Fruit fly (Drosophila melanogaster) whole organism, embryonic: ENCODE data around the gene CG34436.

Experiments
- Abd-B ChIP-seq: fragments of 200-800 bp; sonication (Bioruptor generic); optimal IDR thresholded peaks from 2 replicates; lab custom pipeline; 2018; ENCODE audit warnings: missing biosample characterization, mild to moderate bottlenecking, missing genetic modification characterization, moderate library complexity
- Blimp-1 ChIP-seq: fragments of 200-800 bp; sonication (Bioruptor generic); optimal IDR thresholded peaks from 3 replicates; lab custom pipeline; 2018; ENCODE audit warnings: missing biosample characterization, missing genetic modification characterization, mild to moderate bottlenecking, moderate library complexity, missing genetic modification reagents
- CG1024 ChIP-seq: fragments of 200-800 bp; sonication (Bioruptor generic); IDR thresholded peaks from 2 replicates; pipeline ENCODE4 v1.3.6; 2022; ENCODE audit warnings: missing biosample characterization, missing genetic modification characterization
- CG10274 ChIP-seq: fragments of 200-800 bp; sonication (Bioruptor generic); optimal IDR thresholded peaks from 3 replicates; lab custom pipeline; 2017; ENCODE audit warnings: missing biosample characterization, mild to moderate bottlenecking, missing genetic modification characterization
- CG11504 ChIP-seq: fragments of 200-800 bp; sonication (Bioruptor generic); optimal IDR thresholded peaks from 3 replicates; lab custom pipeline; 2019; ENCODE audit warnings: missing biosample characterization, mild to moderate bottlenecking, missing genetic modification characterization, moderate library complexity
- CG11723 ChIP-seq: fragments of 200-800 bp; sonication (Bioruptor generic); optimal IDR thresholded peaks from 2 replicates; lab custom pipeline; 2017; ENCODE audit warnings: missing biosample characterization, mild to moderate bottlenecking, missing genetic modification characterization
- CG13424 ChIP-seq: fragments of 200-800 bp; sonication (Bioruptor generic); optimal IDR thresholded peaks from 2 replicates; lab custom pipeline; 2019; ENCODE audit warnings: missing biosample characterization, mild to moderate bottlenecking, missing genetic modification characterization, moderate library complexity
- CG1647 ChIP-seq: fragments of 200-800 bp; sonication (Bioruptor generic); optimal IDR thresholded peaks from 3 replicates; lab custom pipeline; 2016; ENCODE audit warnings: missing biosample characterization, missing genetic modification characterization
- CG17359 ChIP-seq: fragments of 200-800 bp; sonication (Bioruptor generic); optimal IDR thresholded peaks from 3 replicates; lab custom pipeline; 2018; ENCODE audit warnings: missing biosample characterization, mild to moderate bottlenecking, missing genetic modification characterization, moderate library complexity
- CG17385 ChIP-seq: fragments of 200-800 bp; sonication (Bioruptor generic); optimal IDR thresholded peaks from 3 replicates; lab custom pipeline; 2018; ENCODE audit warnings: missing biosample characterization, mild to moderate bottlenecking, missing genetic modification characterization
- CG2116 ChIP-seq: fragments of 200-800 bp; sonication (Bioruptor generic); optimal IDR thresholded peaks from 3 replicates; lab custom pipeline; 2018; ENCODE audit warnings: missing biosample characterization, mild to moderate bottlenecking, missing genetic modification characterization
- CG2678 ChIP-seq: fragments of 200-800 bp; sonication (Bioruptor generic); optimal IDR thresholded peaks from 3 replicates; lab custom pipeline; 2019; ENCODE audit warnings: missing biosample characterization, mild to moderate bottlenecking, missing genetic modification characterization, moderate library complexity
- CG30431 ChIP-seq: fragments of 200-800 bp; sonication (Bioruptor generic); optimal IDR thresholded peaks from 2 replicates; lab custom pipeline; 2017; ENCODE audit warnings: missing biosample characterization, missing genetic modification characterization
- CG31365 ChIP-seq: fragments of 200-800 bp; sonication (Bioruptor generic); optimal IDR thresholded peaks from 2 replicates; lab custom pipeline; 2018; ENCODE audit warnings: missing biosample characterization, mild to moderate bottlenecking, missing genetic modification characterization
- CG3407 ChIP-seq: fragments of 200-800 bp; sonication (Bioruptor generic); optimal IDR thresholded peaks from 2 replicates; lab custom pipeline; 2018; ENCODE audit warnings: missing biosample characterization, mild to moderate bottlenecking, missing genetic modification characterization
- CG5245 ChIP-seq: fragments of 200-800 bp; sonication (Bioruptor generic); optimal IDR thresholded peaks from 3 replicates; lab custom pipeline; 2016; ENCODE audit warnings: missing biosample characterization, missing genetic modification characterization
- CG6654 ChIP-seq: fragments of 200-800 bp; sonication (Bioruptor generic); optimal IDR thresholded peaks from 2 replicates; lab custom pipeline; 2017; ENCODE audit warnings: missing biosample characterization, mild to moderate bottlenecking, missing genetic modification characterization
- CG6765 ChIP-seq: fragments of 200-800 bp; sonication (Bioruptor generic); optimal IDR thresholded peaks from 3 replicates; lab custom pipeline; 2017; ENCODE audit warnings: missing biosample characterization, mild to moderate bottlenecking, missing genetic modification characterization
- CG8089 ChIP-seq: fragments of 200-800 bp; sonication (Bioruptor generic); optimal IDR thresholded peaks from 3 replicates; lab custom pipeline; 2016; ENCODE audit warnings: missing biosample characterization, missing genetic modification characterization
- CG8281 ChIP-seq: fragments of 200-800 bp; sonication (Bioruptor generic); optimal IDR thresholded peaks from 2 replicates; lab custom pipeline; 2018; ENCODE audit warnings: missing biosample characterization, mild to moderate bottlenecking, missing genetic modification characterization, moderate library complexity
- E2f2 ChIP-seq: fragments of 200-800 bp; sonication (Bioruptor generic); IDR thresholded peaks from 2 replicates; pipeline ENCODE4 v1.3.6; 2022; ENCODE audit warnings: missing biosample characterization, missing genetic modification characterization
- HmgD ChIP-seq: fragments of 200-800 bp; sonication (Bioruptor generic); optimal IDR thresholded peaks from 3 replicates; lab custom pipeline; 2016; ENCODE audit warnings: missing biosample characterization, missing genetic modification characterization
- Hr51 ChIP-seq, 2 experiments: fragments of 200-800 bp; sonication (Bioruptor generic); optimal IDR thresholded peaks; 2 replicates in 1 of 2; 3 replicates in 1 of 2; lab custom pipeline; 2016 to 2018; ENCODE audit warnings: missing biosample characterization in 2 of 2, missing genetic modification characterization in 2 of 2, mild to moderate bottlenecking in 1 of 2, moderate library complexity in 1 of 2
- Hr78 ChIP-seq, 2 experiments: fragments of 200-800 bp in 1 of 2; fragments of >200 bp in 1 of 2; sonication (Bioruptor generic) in 1 of 2; optimal IDR thresholded peaks; 2 replicates each; lab custom pipeline; 2017 to 2019; ENCODE audit warnings: missing biosample characterization in 2 of 2, missing genetic modification characterization in 2 of 2, mild to moderate bottlenecking in 1 of 2, moderate library complexity in 1 of 2
- MBD-R2 ChIP-seq: fragments of 200-800 bp; sonication (Bioruptor generic); IDR thresholded peaks from 2 replicates; pipeline ENCODE4 v1.3.6; 2022; ENCODE audit warnings: missing biosample characterization, missing genetic modification characterization
- MESR4 ChIP-seq: fragments of 200-800 bp; sonication (Bioruptor generic); optimal IDR thresholded peaks from 2 replicates; lab custom pipeline; 2018; ENCODE audit warnings: missing biosample characterization, mild to moderate bottlenecking, missing genetic modification characterization, moderate library complexity
- Nf-YC ChIP-seq: fragments of 200-800 bp; optimal IDR thresholded peaks from 3 replicates; lab custom pipeline; 2019; ENCODE audit warnings: missing biosample characterization, mild to moderate bottlenecking, missing genetic modification characterization, moderate library complexity
- Spps ChIP-seq: fragments of 200-800 bp; sonication (Bioruptor generic); optimal IDR thresholded peaks from 2 replicates; lab custom pipeline; 2018; ENCODE audit warnings: missing biosample characterization, mild to moderate bottlenecking, missing genetic modification characterization
- az2 ChIP-seq: fragments of 200-800 bp; sonication (Bioruptor generic); optimal IDR thresholded peaks from 3 replicates; lab custom pipeline; 2016; ENCODE audit warnings: missing biosample characterization, missing genetic modification characterization
- ci ChIP-seq: fragments of 200-800 bp; sonication (Bioruptor generic); IDR thresholded peaks from 3 replicates; pipeline ENCODE4 v1.3.6; 2022; ENCODE audit warnings: missing biosample characterization, missing genetic modification characterization
- croc ChIP-seq: fragments of 200-800 bp; sonication (Bioruptor generic); conservative IDR thresholded peaks from 3 replicates; pipeline ENCODE4 v1.3.6; 2022; ENCODE audit warnings: missing biosample characterization, missing genetic modification characterization
- dmrt99B ChIP-seq: fragments of 200-800 bp; sonication (Bioruptor generic); optimal IDR thresholded peaks from 2 replicates; lab custom pipeline; 2018; ENCODE audit warnings: missing biosample characterization, mild to moderate bottlenecking, missing genetic modification characterization, moderate library complexity
- emc ChIP-seq: fragments of 200-800 bp; sonication (Bioruptor generic); optimal IDR thresholded peaks from 2 replicates; lab custom pipeline; 2016; ENCODE audit warnings: missing biosample characterization, missing genetic modification characterization
- esg ChIP-seq: fragments of 200-800 bp; sonication (Bioruptor generic); conservative IDR thresholded peaks from 2 replicates; pipeline ENCODE4 v1.3.6; 2022; ENCODE audit warnings: missing biosample characterization, missing genetic modification characterization
- ewg ChIP-seq: fragments of 200-800 bp; sonication (Bioruptor generic); optimal IDR thresholded peaks from 3 replicates; lab custom pipeline; 2017; ENCODE audit warnings: mild to moderate bottlenecking, missing biosample characterization, missing genetic modification reagents, missing genetic modification characterization
- gem ChIP-seq: fragments of 200-800 bp; sonication (Bioruptor generic); optimal IDR thresholded peaks from 2 replicates; lab custom pipeline; 2019; ENCODE audit warnings: missing biosample characterization, mild to moderate bottlenecking, missing genetic modification characterization, moderate library complexity
- klu ChIP-seq: fragments of 200-800 bp; sonication (Bioruptor generic); IDR thresholded peaks from 2 replicates; pipeline ENCODE4 v1.3.6; 2022; ENCODE audit warnings: missing biosample characterization, missing genetic modification characterization
- nom ChIP-seq: fragments of 200-800 bp; sonication (Bioruptor generic); optimal IDR thresholded peaks from 2 replicates; lab custom pipeline; 2017; ENCODE audit warnings: missing biosample characterization, missing genetic modification characterization, mild to moderate bottlenecking, moderate library complexity, missing genetic modification reagents
- odd ChIP-seq: fragments of 200-800 bp; sonication (Bioruptor generic); optimal IDR thresholded peaks from 2 replicates; lab custom pipeline; 2017; ENCODE audit warnings: missing biosample characterization, mild to moderate bottlenecking, missing genetic modification characterization
- pho ChIP-seq: fragments of 200-800 bp; sonication (Bioruptor generic); optimal IDR thresholded peaks from 2 replicates; lab custom pipeline; 2016; ENCODE audit warnings: missing biosample characterization, missing genetic modification characterization
- pita ChIP-seq: fragments of 200-800 bp; sonication (Bioruptor generic); optimal IDR thresholded peaks from 2 replicates; lab custom pipeline; 2017; ENCODE audit warnings: missing biosample characterization, mild to moderate bottlenecking, missing genetic modification characterization
- salm ChIP-seq: fragments of 200-800 bp; sonication (Bioruptor generic); optimal IDR thresholded peaks from 2 replicates; lab custom pipeline; 2018; ENCODE audit warnings: missing biosample characterization, mild to moderate bottlenecking, missing genetic modification characterization
- sens ChIP-seq: fragments of 200-800 bp; sonication (Bioruptor generic); peaks from one replicate; lab custom pipeline; 2016; ENCODE audit warnings: missing biosample characterization, missing genetic modification characterization
- sens-2 ChIP-seq: fragments of 200-800 bp; sonication (Bioruptor generic); IDR thresholded peaks from 2 replicates; pipeline ENCODE4 v1.3.6; 2022; ENCODE audit warnings: missing biosample characterization, missing genetic modification characterization
- tap ChIP-seq: fragments of 200-800 bp; optimal IDR thresholded peaks from 3 replicates; lab custom pipeline; 2019; ENCODE audit warnings: missing biosample characterization, mild to moderate bottlenecking, missing genetic modification characterization, moderate library complexity
- tup ChIP-seq: fragments of 200-800 bp; sonication (Bioruptor generic); optimal IDR thresholded peaks from 2 replicates; lab custom pipeline; 2016; ENCODE audit warnings: missing biosample characterization, mild to moderate bottlenecking, missing genetic modification characterization, moderate library complexity
- unpg ChIP-seq: fragments of 200-800 bp; sonication (Bioruptor generic); optimal IDR thresholded peaks from 3 replicates; lab custom pipeline; 2018; ENCODE audit warnings: missing biosample characterization, mild to moderate bottlenecking, missing genetic modification characterization, moderate library complexity
- wor ChIP-seq: fragments of 200-800 bp; sonication (Bioruptor generic); IDR thresholded peaks from 2 replicates; pipeline ENCODE4 v1.3.6; 2022; ENCODE audit warnings: missing biosample characterization, missing genetic modification characterization
- zfh2 ChIP-seq: fragments of 200-800 bp; sonication (Bioruptor generic); optimal IDR thresholded peaks from 2 replicates; lab custom pipeline; 2016; ENCODE audit warnings: missing biosample characterization, missing genetic modification characterization

CG34436 gene

dm6 chr3R:28305959-28306358 is 23.6 kb downstream of the CG34436 start (continued):
- TF ChIP-seq CG8089 (no peak), CG1024 (GFP tag; lab: Robert Waterston, UW) (no peak), wor (GFP tag; lab: Robert Waterston, UW) (no peak), Nf-YC (tag; lab: Kevin White, UChicago) (no peak), pita (GFP tag; lab: Kevin White, UChicago) (no peak), Spps (tag; lab: Kevin White, UChicago) (no peak), Blimp-1 (peak; percentile 35), CG11504 (tag; lab: Kevin White, UChicago) (peak; percentile 41), CG30431 (GFP tag; lab: Kevin White, UChicago) (no peak), nom (GFP tag; lab: Kevin White, UChicago) (no peak), esg (GFP tag; lab: Robert Waterston, UW) (no peak), Hr78 (GFP tag; optimal IDR thresholded peaks at IDR 0.05; lab: Kevin White, UChicago) (no peak), croc (no peak), sens-2 (no peak), emc (GFP tag; lab: Kevin White, UChicago) (no peak), CG10274 (GFP tag; lab: Kevin White, UChicago) (no peak), dmrt99B (tag; lab: Kevin White, UChicago) (peak; percentile 39), CG1647 (no peak), sens (GFP tag; lab: Kevin White, UChicago) (peak; percentile 77), CG2678 (tag; lab: Kevin White, UChicago) (peak; percentile 38), salm (tag; lab: Kevin White, UChicago) (no peak), E2f2 (GFP tag; lab: Robert Waterston, UW) (no peak), tup (GFP tag; lab: Kevin White, UChicago) (no peak), ci (no peak; the same call in 2 of the 3 replicates), CG31365 (tag; lab: Kevin White, UChicago) (no peak), CG17385 (GFP tag; lab: Kevin White, UChicago) (peak; percentile 2), unpg (GFP tag; lab: Kevin White, UChicago) (peak; percentile 36), CG8281 (no peak), MESR4 (no peak), CG3407 (no peak), MBD-R2 (GFP tag; lab: Robert Waterston, UW) (no peak), Hr51 (GFP tag; optimal IDR thresholded peaks at IDR 0.05; lab: Kevin White, UChicago) (peak in 1 of 2 experiments; percentile 24), pho (GFP tag; lab: Kevin White, UChicago) (no peak), klu (GFP tag; lab: Robert Waterston, UW) (no peak), az2 (GFP tag; lab: Kevin White, UChicago) (peak; percentile 0), HmgD (no peak), CG13424 (tag; lab: Kevin White, UChicago) (peak; percentile 20), CG11723 (GFP tag; lab: Kevin White, UChicago) (no peak), gem (tag; lab: Kevin White, UChicago) (peak; percentile 51), Abd-B (GFP tag; lab: Kevin White, UChicago) (peak; percentile 38), CG17359 (tag; lab: Kevin White, UChicago) (peak; percentile 30), CG6765 (no peak), zfh2 (GFP tag; lab: Kevin White, UChicago) (no peak), odd (GFP tag; lab: Kevin White, UChicago) (no peak), tap (no peak), CG5245 (no peak), CG2116 (GFP tag; lab: Kevin White, UChicago) (no peak), CG6654 (GFP tag; lab: Kevin White, UChicago) (no peak), ewg (GFP tag; lab: Kevin White, UChicago) (peak; percentile 0)
